Worm (Caenorhabditis elegans): ENCODE results near the gene vap-1.

The vap-1 gene

DNA sequence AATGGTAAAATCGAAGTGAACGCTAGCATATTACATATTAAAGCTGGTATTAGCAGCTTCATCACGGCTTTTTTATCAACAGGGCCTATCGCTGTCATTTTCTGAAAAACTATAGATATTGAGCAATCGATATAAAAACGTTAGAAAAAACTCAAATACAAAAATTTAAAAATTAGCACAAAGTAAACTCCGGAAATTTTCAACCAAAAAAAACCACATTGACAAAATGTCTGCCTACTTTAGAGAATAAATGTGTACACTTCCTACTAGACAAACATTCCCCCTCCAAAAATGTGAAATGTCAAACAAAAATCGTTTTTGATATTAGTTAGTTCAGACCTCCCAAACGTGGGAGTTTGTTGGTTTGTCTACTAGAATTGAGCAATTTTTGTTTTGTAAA is 27.8 kb downstream of the vap-1 start, which contains the start of gene mfsd-10:
mfsd-10 (minus strand) TSS at position 101 of the 400 bp plus-strand sequence.
- TF ChIP-seq zip-2 (tag; optimal IDR thresholded peaks at IDR 0.05) (no peak), F49E8.2 (tag; optimal IDR thresholded peaks at IDR 0.05; ENCODE audit: borderline replicate concordance) (no peak), lin-13 (GFP tag; optimal IDR thresholded peaks at IDR 0.05) (no peak), nhr-76 (tag; optimal IDR thresholded peaks at IDR 0.05) (no peak), ztf-11 (tag; optimal IDR thresholded peaks at IDR 0.05) (no peak), nhr-102 (tag; optimal IDR thresholded peaks at IDR 0.05) (no peak), fkh-10 (GFP tag; optimal IDR thresholded peaks at IDR 0.05) (no peak), nhr-77 (tag; optimal IDR thresholded peaks at IDR 0.05) (no peak), mep-1 (tag; optimal IDR thresholded peaks at IDR 0.05) (no peak), sdz-12 (GFP tag; optimal IDR thresholded peaks at IDR 0.05) (no peak), F37D6.2 (tag; optimal IDR thresholded peaks at IDR 0.05) (no peak), ZK546.5 (tag; optimal IDR thresholded peaks at IDR 0.05) (no peak), ceh-82 (tag; optimal IDR thresholded peaks at IDR 0.05) (no peak), hmg-1.1 (GFP tag; IDR thresholded peaks at IDR 0.05) (no peak), ctbp-1 (GFP tag; IDR thresholded peaks at IDR 0.05) (no peak), fos-1 (tag; optimal IDR thresholded peaks at IDR 0.05) (no peak), ztf-7 (tag; optimal IDR thresholded peaks at IDR 0.05) (no peak), nhr-6 (tag; optimal IDR thresholded peaks at IDR 0.05) (no peak), ZK337.2 (GFP tag; IDR thresholded peaks at IDR 0.05) (no peak), F44E2.7 (GFP tag; IDR thresholded peaks at IDR 0.05) (no peak)

DNA sequence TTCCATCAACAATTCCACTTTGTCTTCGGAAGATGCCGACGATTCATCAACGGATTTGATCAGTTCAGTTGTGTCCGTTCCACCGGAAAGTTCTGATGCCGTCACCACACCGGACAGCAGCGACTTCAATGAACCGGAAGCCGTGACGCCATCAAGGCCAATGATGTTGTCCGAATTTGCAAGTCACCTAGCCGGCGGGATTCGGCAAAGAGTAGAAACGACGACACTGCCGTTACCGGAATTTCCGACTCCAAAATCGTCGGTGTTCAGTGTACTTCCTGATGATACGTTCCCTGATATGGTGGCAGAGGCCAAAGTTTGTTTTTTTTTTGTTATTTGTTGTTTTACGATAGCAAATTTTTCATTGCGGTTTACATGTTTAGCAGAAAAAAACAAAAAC is 32.9 kb downstream of the vap-1 start:
- TF ChIP-seq zfp-3 (GFP tag; conservative IDR thresholded peaks at IDR 0.05) (no peak), aha-1 (tag) (peak; percentile 53), madf-5 (GFP tag; IDR thresholded peaks at IDR 0.05) (0 out of 4 replicates have a peak, but pooled peaks of 1 of the 2 experiments have one; percentile 54)

DNA sequence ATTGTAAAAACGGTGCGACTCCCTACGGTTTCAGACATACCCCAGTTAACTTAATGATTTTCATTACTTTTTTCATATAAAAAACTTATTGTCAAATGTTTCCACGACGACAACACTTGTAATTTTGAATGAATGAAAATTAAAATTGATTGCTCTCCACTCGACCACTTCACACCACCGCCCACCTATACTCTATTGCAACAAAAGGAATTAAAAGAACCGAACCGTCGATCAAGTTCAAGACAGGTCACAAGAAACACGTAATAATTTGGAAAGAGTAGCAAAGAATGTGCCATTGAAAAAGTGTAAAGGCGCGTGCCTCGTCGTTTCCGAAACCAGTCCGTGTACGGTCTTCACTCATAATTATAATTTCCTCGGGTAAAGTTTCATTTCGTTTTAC is 33.8 kb downstream of the vap-1 start, which contains the start of gene F10D7.11:
F10D7.11 (plus strand) TSS at position 301 of the 400 bp plus-strand sequence.
- TF ChIP-seq php-3 (GFP tag; IDR thresholded peaks at IDR 0.05) (no peak), daf-8 (GFP tag; IDR thresholded peaks at IDR 0.05) (no peak), ZK337.2 (GFP tag; IDR thresholded peaks at IDR 0.05) (no peak), mep-1 (tag; optimal IDR thresholded peaks at IDR 0.05) (no peak), spr-1 (tag; optimal IDR thresholded peaks at IDR 0.05) (no peak), T20F7.1 (GFP tag; optimal IDR thresholded peaks at IDR 0.05) (no peak), nhr-77 (tag; optimal IDR thresholded peaks at IDR 0.05) (no peak), lin-29 (GFP tag; IDR thresholded peaks at IDR 0.05) (no peak), snpc-4 (tag; optimal IDR thresholded peaks at IDR 0.05) (no peak), ZK546.5 (tag; optimal IDR thresholded peaks at IDR 0.05) (no peak), R02D3.7 (tag; optimal IDR thresholded peaks at IDR 0.05) (no peak), aly-2 (tag; optimal IDR thresholded peaks at IDR 0.05) (no peak), mdt-29 (GFP tag; IDR thresholded peaks at IDR 0.05) (no peak), lin-15B (tag; optimal IDR thresholded peaks at IDR 0.05) (no peak), tag-97 (GFP tag; IDR thresholded peaks at IDR 0.05) (no peak)

DNA sequence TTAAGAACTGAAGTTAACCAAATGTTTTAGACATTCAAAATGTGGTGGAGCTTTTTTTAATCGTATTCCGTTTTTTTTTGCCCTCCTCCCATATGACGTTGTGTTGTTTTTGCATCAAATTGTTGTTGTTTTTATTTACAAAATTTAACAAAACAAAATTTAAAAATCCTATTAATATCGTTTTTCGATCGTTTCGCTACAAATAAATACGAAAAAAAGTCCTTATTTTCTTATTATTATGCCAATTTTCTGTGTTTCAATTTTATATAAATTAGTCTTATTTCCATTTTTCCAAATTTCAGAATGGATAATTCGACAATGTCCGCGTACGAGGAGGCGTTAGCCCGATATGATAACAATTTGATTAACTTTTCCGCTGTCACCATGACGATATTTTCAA is 36.9 kb downstream of the vap-1 start, which contains the start of gene npr-36:
npr-36 (plus strand) TSS at position 301 of the 400 bp plus-strand sequence.
- TF ChIP-seq unc-62 (GFP tag; optimal IDR thresholded peaks at IDR 0.05 in 1 of 2) (peak in 1 of 2 experiments; percentile 77), unc-62 (tag; optimal IDR thresholded peaks at IDR 0.05) (no peak), nhr-28 (tag; optimal IDR thresholded peaks at IDR 0.05) (no peak)

DNA sequence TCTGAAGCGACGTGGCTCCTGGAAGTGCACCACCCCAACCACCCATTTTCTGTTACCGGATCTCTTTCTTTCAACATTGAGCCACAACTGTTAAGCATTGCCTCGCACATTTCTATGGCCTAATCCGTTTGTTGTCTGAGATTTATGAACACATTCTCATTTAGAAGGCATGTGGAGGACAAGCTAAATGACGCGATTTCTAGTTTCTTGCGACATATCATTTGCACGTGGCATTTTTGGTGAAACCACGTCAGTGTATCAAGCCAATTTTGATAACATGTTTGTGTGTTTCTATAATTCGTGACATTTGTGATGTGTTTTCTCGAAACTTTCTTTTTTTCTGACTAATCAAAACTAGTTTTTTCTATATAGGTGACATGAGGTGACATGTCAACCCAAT is 39.6 kb downstream of the vap-1 start:
- TF ChIP-seq nhr-10 (tag; optimal IDR thresholded peaks at IDR 0.05) (no peak), snpc-1.2 (GFP tag; IDR thresholded peaks at IDR 0.05) (no peak), lin-15B (tag; optimal IDR thresholded peaks at IDR 0.05) (no peak), F10B5.3 (tag; optimal IDR thresholded peaks at IDR 0.05) (no peak), vab-7 (GFP tag; IDR thresholded peaks at IDR 0.05) (no peak), F26F4.8 (GFP tag; conservative IDR thresholded peaks at IDR 0.05) (no peak), lin-38 (GFP tag; IDR thresholded peaks at IDR 0.05) (no peak), nhr-48 (tag; optimal IDR thresholded peaks at IDR 0.05) (no peak), ZK337.2 (GFP tag; IDR thresholded peaks at IDR 0.05) (no peak), ceh-32 (tag; optimal IDR thresholded peaks at IDR 0.05; ENCODE audit: poor library complexity) (no peak), nhr-28 (tag; optimal IDR thresholded peaks at IDR 0.05) (no peak), mxl-2 (GFP tag; conservative IDR thresholded peaks at IDR 0.05) (no peak), unc-130 (GFP tag; optimal IDR thresholded peaks at IDR 0.05) (no peak), ceh-82 (tag; optimal IDR thresholded peaks at IDR 0.05) (no peak), hmg-1.1 (GFP tag; IDR thresholded peaks at IDR 0.05) (no peak)
